Worm (Caenorhabditis elegans) whole organism, late embryonic: ENCODE data around the gene F58D2.3.

Experiments
- C08G9.2 ChIP-seq: sonication (generic microtip); optimal IDR thresholded peaks from 2 replicates; lab custom pipeline; 2016; ENCODE audit warnings: mild to moderate bottlenecking, missing genetic modification characterization, moderate library complexity, missing compliant biosample characterization
- ceh-31 ChIP-seq: sonication (generic microtip); optimal IDR thresholded peaks from 2 replicates; lab custom pipeline; 2016; ENCODE audit warnings: missing genetic modification characterization, missing compliant biosample characterization
- fkh-10 ChIP-seq: fragments of 150-350 bp; optimal IDR thresholded peaks from 2 replicates; lab custom pipeline; 2014; ENCODE audit warnings: missing biosample characterization, missing genetic modification reagents, missing genetic modification characterization
- pat-9 ChIP-seq: fragments of 200-800 bp; sonication (Bioruptor generic); optimal IDR thresholded peaks from 2 replicates; lab custom pipeline; 2018; ENCODE audit warnings: mild to moderate bottlenecking, missing genetic modification characterization, moderate library complexity, missing compliant biosample characterization
- pha-4 ChIP-seq: fragments of 150-350 bp; optimal IDR thresholded peaks from 2 replicates; lab custom pipeline; 2018; ENCODE audit warnings: missing biosample characterization, missing genetic modification reagents, missing genetic modification characterization
- pqm-1 ChIP-seq: sonication (generic microtip); optimal IDR thresholded peaks from 2 replicates; lab custom pipeline; 2016; ENCODE audit warnings: missing genetic modification characterization, missing compliant biosample characterization
- unc-55 ChIP-seq: sonication (generic microtip); optimal IDR thresholded peaks from 2 replicates; lab custom pipeline; 2017; ENCODE audit warnings: missing biosample characterization, missing genetic modification reagents, missing genetic modification characterization

DNA sequence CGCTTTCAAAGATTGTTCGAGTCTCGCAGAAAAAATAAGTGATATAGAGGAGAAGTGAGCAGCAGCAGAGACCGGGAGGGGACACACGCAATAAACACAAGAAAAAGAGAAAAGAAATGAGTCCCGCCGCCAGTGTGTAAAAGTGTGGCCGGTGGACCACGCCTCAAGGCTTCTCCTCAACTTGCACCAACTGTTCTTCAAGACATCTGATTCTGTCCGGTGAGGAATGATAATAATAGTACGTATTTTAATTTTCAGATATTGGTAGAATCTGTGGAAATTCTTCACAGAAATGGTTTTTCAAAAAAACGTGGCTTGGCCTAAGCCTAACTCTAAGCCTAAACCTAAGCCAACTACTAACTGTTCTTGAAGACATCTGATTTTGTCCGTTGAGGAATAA, 1.3 kb downstream of the F58D2.3 start, which contains the start of gene lev-1:
- TF ChIP-seq pat-9 (tag; lab: Kevin White, UChicago) (no peak), pha-4 (no peak), unc-55 (GFP tag; lab: Kevin White, UChicago) (no peak), C08G9.2 (tag; lab: Kevin White, UChicago) (no peak), ceh-31 (tag; lab: Kevin White, UChicago) (no peak), fkh-10 (no peak), pqm-1 (tag; lab: Kevin White, UChicago) (no peak)
